Fruit fly (Drosophila melanogaster): ENCODE results near the gene CG17712.

Gene CG17712

DNA sequence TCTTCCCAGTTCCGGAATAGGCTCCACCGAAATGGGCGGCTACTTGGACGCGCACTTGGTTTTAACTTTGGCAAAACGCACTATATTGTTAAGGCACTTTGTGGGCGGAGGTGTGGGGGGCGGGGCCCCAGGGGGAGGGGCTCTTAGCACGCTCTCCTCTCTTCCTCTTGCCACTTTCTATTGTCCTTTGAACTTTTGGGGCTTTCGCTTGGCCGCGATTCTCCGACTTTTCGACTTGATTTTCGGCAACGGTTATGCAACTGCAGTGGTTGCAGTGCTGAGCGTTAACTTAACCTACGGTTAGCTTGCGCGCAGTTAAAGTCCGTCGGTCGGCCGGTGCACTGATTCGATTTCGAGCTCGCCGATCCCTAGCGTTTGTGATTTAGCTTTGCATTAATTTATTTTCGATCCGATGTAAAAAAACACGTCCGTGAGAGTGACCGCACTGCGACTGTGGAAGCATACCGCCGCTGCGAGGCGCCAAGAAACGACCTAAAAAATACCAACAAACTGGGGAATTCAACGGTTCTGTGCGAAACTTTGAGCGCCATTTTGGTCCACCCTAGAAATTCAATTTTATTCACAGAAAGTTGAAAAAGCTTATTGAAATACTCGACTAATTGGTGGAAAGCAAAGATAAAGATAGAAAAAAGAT lies 27.9 kb downstream of the CG17712 start, which contains the start of gene Rim2 (continued):
- TF ChIP-seq CG11504 (tag; optimal IDR thresholded peaks at IDR 0.05) = peak; percentile 41
- TF ChIP-seq unc-4 (GFP tag; IDR thresholded peaks at IDR 0.05; ENCODE audit: partially characterized antibody) = peak; percentile 50
- TF ChIP-seq CG15514 (GFP tag; optimal IDR thresholded peaks at IDR 0.05) = peak; percentile 80
- no peak for TF ChIP-seq Gsc (GFP tag; IDR thresholded peaks at IDR 0.05)
- TF ChIP-seq CG6272 (GFP tag; IDR thresholded peaks at IDR 0.05) = no peak
- no peak for TF ChIP-seq zfh1 (GFP tag; IDR thresholded peaks at IDR 0.05)
- TF ChIP-seq unpg (GFP tag; optimal IDR thresholded peaks at IDR 0.05) = no peak
- TF ChIP-seq toy (GFP tag; IDR thresholded peaks at IDR 0.05) = no peak
- TF ChIP-seq Nf-YC (tag; optimal IDR thresholded peaks at IDR 0.05) = peak; percentile 33
- no peak for TF ChIP-seq hb (GFP tag; IDR thresholded peaks at IDR 0.05; ENCODE audit: partially characterized antibody)
- no peak for TF ChIP-seq twi (tag; optimal IDR thresholded peaks at IDR 0.05)
- TF ChIP-seq CG12391 (tag; optimal IDR thresholded peaks at IDR 0.05) = peak; percentile 31
- TF ChIP-seq CG13296 (GFP tag; optimal IDR thresholded peaks at IDR 0.05) = peak; percentile 41
- TF ChIP-seq Ssrp (tag; optimal IDR thresholded peaks at IDR 0.05) = no peak
- no peak for TF ChIP-seq H2.0 (GFP tag; IDR thresholded peaks at IDR 0.05)
- no peak for TF ChIP-seq lov (optimal IDR thresholded peaks at IDR 0.05)
- no peak for TF ChIP-seq lov (GFP tag; IDR thresholded peaks at IDR 0.05)
- TF ChIP-seq onecut (GFP tag; IDR thresholded peaks at IDR 0.05) = peak; percentile 20; the same call in 1 of the 2 replicates
- no peak for TF ChIP-seq HLH4C (GFP tag; IDR thresholded peaks at IDR 0.05; ENCODE audit: partially characterized antibody)
- TF ChIP-seq CG2889 (GFP tag; IDR thresholded peaks at IDR 0.05) = no peak
- TF ChIP-seq cg (GFP tag; optimal IDR thresholded peaks at IDR 0.05) = no peak
- peak; percentile 35 for TF ChIP-seq CHES-1-like (GFP tag; optimal IDR thresholded peaks at IDR 0.05)
- no peak for TF ChIP-seq CG16779 (GFP tag; IDR thresholded peaks at IDR 0.05)
- no peak for TF ChIP-seq CG8765 (GFP tag; IDR thresholded peaks at IDR 0.05)
- 0 out of 2 replicates have a peak, but pooled peaks have one; percentile 7 for TF ChIP-seq CG17328 (GFP tag; IDR thresholded peaks at IDR 0.05)
- TF ChIP-seq CG32772 (GFP tag; IDR thresholded peaks at IDR 0.05) = no peak
- TF ChIP-seq CG2199 (GFP tag; IDR thresholded peaks at IDR 0.05) = no peak
- no peak for TF ChIP-seq Asciz (GFP tag; optimal IDR thresholded peaks at IDR 0.05)
- peak; percentile 70 for TF ChIP-seq vvl (GFP tag; IDR thresholded peaks at IDR 0.05)
- peak; percentile 3 for TF ChIP-seq Abd-B (GFP tag; optimal IDR thresholded peaks at IDR 0.05)
- TF ChIP-seq CG11560 (tag; IDR thresholded peaks at IDR 0.05) = no peak
- peak; percentile 16 for TF ChIP-seq jumu (GFP tag; optimal IDR thresholded peaks at IDR 0.05)
- TF ChIP-seq tgo (GFP tag; IDR thresholded peaks at IDR 0.05) = no peak
- TF ChIP-seq Eip74EF (GFP tag; optimal IDR thresholded peaks at IDR 0.05) = no peak
- no peak for TF ChIP-seq CG10979 (tag; optimal IDR thresholded peaks at IDR 0.05)
- TF ChIP-seq PHDP (tag; optimal IDR thresholded peaks at IDR 0.05) = peak; percentile 6
- no peak for TF ChIP-seq pros (GFP tag; optimal IDR thresholded peaks at IDR 0.05)
- TF ChIP-seq HLHmδ (GFP tag; optimal IDR thresholded peaks at IDR 0.05) = peak; percentile 8
- TF ChIP-seq CG10543 (GFP tag; optimal IDR thresholded peaks at IDR 0.05) = no peak
- TF ChIP-seq jigr1 (GFP tag; IDR thresholded peaks at IDR 0.05) = no peak
- peak; percentile 49; the same call in 1 of the 2 replicates for TF ChIP-seq crol (GFP tag; IDR thresholded peaks at IDR 0.05)
- no peak for TF ChIP-seq pum (GFP tag; optimal IDR thresholded peaks at IDR 0.05)
- TF ChIP-seq CG4730 (GFP tag; IDR thresholded peaks at IDR 0.05) = no peak
- TF ChIP-seq gcm (GFP tag; optimal IDR thresholded peaks at IDR 0.05) = no peak
- TF ChIP-seq CkIIα-i1 (GFP tag; IDR thresholded peaks at IDR 0.05) = no peak
- TF ChIP-seq ap (GFP tag; IDR thresholded peaks at IDR 0.05) = no peak
- no peak for TF ChIP-seq nerfin-2 (GFP tag; IDR thresholded peaks at IDR 0.05; ENCODE audit: partially characterized antibody)
- TF ChIP-seq exex (tag; optimal IDR thresholded peaks at IDR 0.05) = peak; percentile 25
- TF ChIP-seq CG9437 (GFP tag; optimal IDR thresholded peaks at IDR 0.05) = no peak
- TF ChIP-seq CG11695 (GFP tag; IDR thresholded peaks at IDR 0.05) = no peak; the same call in 2 of the 3 replicates
